Worm (Caenorhabditis elegans): ENCODE data around the gene C03B8.3.

The C03B8.3 gene

ce11 chrIII:7737646-7738258, 25.6 kb downstream of the C03B8.3 start:
- no peak for TF ChIP-seq ama-1 (optimal IDR thresholded peaks at IDR 0.05)
- peak; percentile 25 for TF ChIP-seq ztf-4 (tag; optimal IDR thresholded peaks at IDR 0.05)
- TF ChIP-seq F13H6.1 (tag; optimal IDR thresholded peaks at IDR 0.05): no peak

ce11 chrIII:7743183-7743582, 31.1 kb downstream of the C03B8.3 start:
- TF ChIP-seq peb-1 (tag; optimal IDR thresholded peaks at IDR 0.05) (no peak), unc-39 (tag; optimal IDR thresholded peaks at IDR 0.05) (no peak), blmp-1 (tag; optimal IDR thresholded peaks at IDR 0.05; ENCODE audit: insufficient read depth) (no peak), unc-62 (GFP tag; optimal IDR thresholded peaks at IDR 0.05) (no peak), unc-55 (GFP tag; optimal IDR thresholded peaks at IDR 0.05) (no peak), nhr-21 (tag; optimal IDR thresholded peaks at IDR 0.05) (no peak), alr-1 (tag; optimal IDR thresholded peaks at IDR 0.05) (no peak), crh-2 (tag; optimal IDR thresholded peaks at IDR 0.05) (no peak)

DNA sequence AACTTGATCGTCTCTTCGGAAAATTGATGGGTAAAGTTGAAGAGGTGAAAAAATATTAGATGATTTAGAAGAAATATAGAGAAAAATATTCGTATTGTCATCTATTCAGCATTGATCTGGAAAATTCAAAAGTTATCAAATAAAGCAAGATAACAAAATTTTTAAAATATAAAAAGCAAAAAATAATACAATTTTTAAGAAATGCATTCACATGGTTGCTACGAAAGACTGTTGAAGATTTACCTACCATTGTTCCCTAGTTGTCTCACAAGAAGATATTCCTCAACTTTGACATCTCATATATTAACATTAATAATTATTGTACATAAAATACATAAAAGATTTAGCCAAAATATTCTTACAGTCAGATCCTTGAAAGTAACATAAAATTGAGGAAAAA, 42.2 kb downstream of the C03B8.3 start, which contains the start of gene cdh-3:
Gene cdh-3 (minus strand): TSS at position 101 of the 400 bp plus-strand sequence.
- TF ChIP-seq unc-39 (tag; optimal IDR thresholded peaks at IDR 0.05) (no peak), gmeb-1 (tag; optimal IDR thresholded peaks at IDR 0.05) (no peak), R02D3.7 (tag; optimal IDR thresholded peaks at IDR 0.05) (no peak), nhr-12 (tag; optimal IDR thresholded peaks at IDR 0.05) (no peak), skn-1 (tag; optimal IDR thresholded peaks at IDR 0.05) (no peak), sem-4 (tag; optimal IDR thresholded peaks at IDR 0.05) (no peak), snpc-4 (tag; optimal IDR thresholded peaks at IDR 0.05) (no peak), sma-9 (GFP tag; optimal IDR thresholded peaks at IDR 0.05) (no peak), sma-9 (tag; optimal IDR thresholded peaks at IDR 0.05) (no peak), elt-1 (tag; optimal IDR thresholded peaks at IDR 0.05) (no peak), F13H6.1 (tag; optimal IDR thresholded peaks at IDR 0.05) (no peak), nhr-21 (tag; optimal IDR thresholded peaks at IDR 0.05) (no peak), unc-55 (GFP tag; optimal IDR thresholded peaks at IDR 0.05) (no peak), nhr-77 (tag; optimal IDR thresholded peaks at IDR 0.05) (no peak), lsy-2 (tag; optimal IDR thresholded peaks at IDR 0.05) (no peak)

DNA sequence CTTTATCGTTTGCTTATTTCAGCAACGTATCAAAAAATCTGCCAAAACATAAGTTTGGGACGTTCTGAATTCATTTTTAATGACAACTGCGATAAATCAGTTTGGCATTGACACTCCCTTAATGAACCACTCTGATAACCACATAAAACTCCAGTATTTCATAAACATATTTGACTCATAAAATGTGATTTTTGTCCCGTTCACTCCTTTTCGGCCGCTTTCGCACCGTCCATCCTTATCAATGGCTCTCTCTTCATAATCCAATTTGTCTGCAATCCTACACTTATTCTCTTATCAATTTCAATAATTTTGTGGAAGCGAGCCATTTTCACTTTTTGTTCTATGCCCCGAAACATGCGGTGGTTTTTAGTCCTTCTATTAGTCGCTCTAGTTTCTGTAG, 46.5 kb downstream of the C03B8.3 start, which contains the start of gene pcp-1:
Gene pcp-1 (plus strand): TSS at position 342 of the 400 bp plus-strand sequence.
- TF ChIP-seq unc-55 (GFP tag; optimal IDR thresholded peaks at IDR 0.05) (no peak), nhr-6 (tag; optimal IDR thresholded peaks at IDR 0.05) (no peak), unc-62 (GFP tag; optimal IDR thresholded peaks at IDR 0.05) (no peak), F13H6.1 (tag; optimal IDR thresholded peaks at IDR 0.05) (peak; percentile 45), sma-3 (GFP tag; optimal IDR thresholded peaks at IDR 0.05) (peak; percentile 16), gmeb-1 (tag; optimal IDR thresholded peaks at IDR 0.05) (peak; percentile 62), sma-9 (GFP tag; optimal IDR thresholded peaks at IDR 0.05) (peak; percentile 67), sma-9 (tag; optimal IDR thresholded peaks at IDR 0.05) (no peak), elt-3 (tag; optimal IDR thresholded peaks at IDR 0.05) (no peak), nhr-23 (tag; optimal IDR thresholded peaks at IDR 0.05) (no peak), zag-1 (tag; optimal IDR thresholded peaks at IDR 0.05) (no peak), peb-1 (tag; optimal IDR thresholded peaks at IDR 0.05) (no peak), fos-1 (tag; optimal IDR thresholded peaks at IDR 0.05) (peak; percentile 91), crh-2 (tag; optimal IDR thresholded peaks at IDR 0.05) (peak; percentile 65), unc-39 (tag; optimal IDR thresholded peaks at IDR 0.05) (no peak)

DNA sequence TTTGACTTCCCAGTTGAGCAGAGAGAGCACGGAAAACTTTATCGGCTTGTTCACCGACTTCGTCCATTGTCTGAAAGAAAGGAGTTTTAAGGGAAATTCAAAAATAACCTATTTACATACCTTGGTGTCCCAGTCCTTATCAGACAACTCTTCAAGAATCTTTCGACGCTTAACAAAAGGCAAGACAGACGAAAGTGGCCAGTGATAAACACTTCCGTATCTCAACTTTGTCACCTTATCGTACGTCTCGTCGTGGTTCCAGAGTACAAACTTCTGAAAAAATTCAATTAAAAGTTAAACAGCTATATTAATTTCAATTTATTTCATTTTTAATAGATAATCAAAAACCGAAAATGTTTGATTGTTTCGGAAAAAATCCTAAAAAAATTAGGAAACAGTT, 50.1 kb downstream of the C03B8.3 start:
- TF ChIP-seq skn-1 (tag; optimal IDR thresholded peaks at IDR 0.05) (no peak), mab-5 (tag; optimal IDR thresholded peaks at IDR 0.05) (no peak), lin-13 (GFP tag; optimal IDR thresholded peaks at IDR 0.05) (no peak), sma-9 (GFP tag; optimal IDR thresholded peaks at IDR 0.05) (peak; percentile 17), sma-9 (tag; optimal IDR thresholded peaks at IDR 0.05) (no peak), crh-2 (tag; optimal IDR thresholded peaks at IDR 0.05) (no peak), nhr-21 (tag; optimal IDR thresholded peaks at IDR 0.05) (no peak), aly-2 (tag; optimal IDR thresholded peaks at IDR 0.05) (no peak), lin-11 (tag; optimal IDR thresholded peaks at IDR 0.05) (no peak), unc-55 (GFP tag; optimal IDR thresholded peaks at IDR 0.05) (no peak), elt-1 (tag; optimal IDR thresholded peaks at IDR 0.05) (no peak), fos-1 (tag; optimal IDR thresholded peaks at IDR 0.05) (peak; percentile 62), ceh-16 (tag; optimal IDR thresholded peaks at IDR 0.05) (no peak), C34F6.9 (tag; optimal IDR thresholded peaks at IDR 0.05) (no peak), nhr-11 (tag; optimal IDR thresholded peaks at IDR 0.05) (no peak), nhr-12 (tag; optimal IDR thresholded peaks at IDR 0.05) (no peak), nhr-6 (tag; optimal IDR thresholded peaks at IDR 0.05) (no peak), nhr-237 (tag; optimal IDR thresholded peaks at IDR 0.05) (no peak)
